Worm (Caenorhabditis elegans) whole organism, L3 larva: ENCODE data around the gene coq-2.
"Not testable (repeated sequence)": the region's sequence is repeated elsewhere in the genome, so short reads cannot be mapped to it uniquely, and the experiment has no call there.

Experiments
- R02D3.7 ChIP-seq: fragments of 150-350 bp; optimal IDR thresholded peaks from 2 replicates; lab custom pipeline; 2014; ENCODE audit warnings: missing biosample characterization, missing genetic modification characterization
- ZK546.5 ChIP-seq: sonication (generic microtip); optimal IDR thresholded peaks from 2 replicates; lab custom pipeline; 2017; ENCODE audit warnings: missing biosample characterization, missing genetic modification characterization
- aly-2 ChIP-seq: fragments of 150-350 bp; optimal IDR thresholded peaks from 2 replicates; lab custom pipeline; 2014; ENCODE audit warnings: missing biosample characterization, missing genetic modification characterization
- ceh-28 ChIP-seq: fragments of 150-350 bp; optimal IDR thresholded peaks from 2 replicates; lab custom pipeline; 2014; ENCODE audit warnings: missing biosample characterization, missing genetic modification reagents, missing genetic modification characterization
- daf-12 ChIP-seq: fragments of 150-350 bp; optimal IDR thresholded peaks from 2 replicates; lab custom pipeline; 2014; ENCODE audit warnings: missing biosample characterization, missing genetic modification reagents, missing genetic modification characterization
- egl-5 ChIP-seq: fragments of 150-350 bp; optimal IDR thresholded peaks from 2 replicates; lab custom pipeline; 2017; ENCODE audit warnings: missing biosample characterization, missing genetic modification reagents, missing genetic modification characterization, inconsistent platforms
- elt-2 ChIP-seq: sonication (generic microtip); optimal IDR thresholded peaks from 2 replicates; lab custom pipeline; 2016; ENCODE audit warnings: missing genetic modification reagents, mild to moderate bottlenecking, missing genetic modification characterization, missing compliant biosample characterization
- eor-1 ChIP-seq, 2 experiments: fragments of 150-350 bp; optimal IDR thresholded peaks; 2 replicates each; lab custom pipeline; 2014 to 2018; ENCODE audit warnings: missing biosample characterization in 2 of 2, missing genetic modification characterization in 2 of 2
- fkh-10 ChIP-seq: sonication (generic microtip); optimal IDR thresholded peaks from 2 replicates; lab custom pipeline; 2017; ENCODE audit warnings: missing biosample characterization, missing genetic modification reagents, missing genetic modification characterization
- hmg-11 ChIP-seq: sonication (generic microtip); optimal IDR thresholded peaks from 2 replicates; lab custom pipeline; 2016; ENCODE audit warnings: missing genetic modification characterization, missing compliant biosample characterization
- jun-1 ChIP-seq: fragments of 150-350 bp; optimal IDR thresholded peaks from 2 replicates; lab custom pipeline; 2014; ENCODE audit warnings: missing biosample characterization, missing genetic modification reagents, missing genetic modification characterization
- lin-39 ChIP-seq: fragments of 150-350 bp; optimal IDR thresholded peaks from 2 replicates; lab custom pipeline; 2018; ENCODE audit warnings: missing biosample characterization, missing genetic modification reagents, missing genetic modification characterization
- lsy-12 ChIP-seq: sonication (generic microtip); optimal IDR thresholded peaks from 2 replicates; lab custom pipeline; 2016; ENCODE audit warnings: mild to moderate bottlenecking, missing genetic modification characterization, missing compliant biosample characterization
- nfya-1 ChIP-seq: sonication (generic microtip); optimal IDR thresholded peaks from 2 replicates; lab custom pipeline; 2017; ENCODE audit warnings: missing genetic modification characterization, mild to moderate bottlenecking, missing compliant biosample characterization, antibody characterized with exemption, moderate library complexity; ENCODE audit not compliant: insufficient read depth
- nhr-11 ChIP-seq: fragments of 150-350 bp; optimal IDR thresholded peaks from 2 replicates; lab custom pipeline; 2014; ENCODE audit warnings: missing biosample characterization, missing genetic modification characterization
- nhr-28 ChIP-seq: fragments of 150-350 bp; optimal IDR thresholded peaks from 2 replicates; lab custom pipeline; 2014; ENCODE audit warnings: missing biosample characterization, missing genetic modification characterization
- nhr-43 ChIP-seq: sonication (generic microtip); optimal IDR thresholded peaks from 2 replicates; lab custom pipeline; 2016; ENCODE audit warnings: mild to moderate bottlenecking, missing genetic modification characterization, missing compliant biosample characterization; ENCODE audit not compliant: poor library complexity, severe bottlenecking
- nhr-76 ChIP-seq: fragments of 150-350 bp; sonication (generic microtip); optimal IDR thresholded peaks from 5 replicates; lab custom pipeline; 2014; ENCODE audit warnings: missing biosample characterization, missing genetic modification characterization
- pqm-1 ChIP-seq: fragments of 150-350 bp; optimal IDR thresholded peaks from 2 replicates; lab custom pipeline; 2017; ENCODE audit warnings: missing biosample characterization, missing genetic modification characterization, inconsistent platforms
- tbx-2 ChIP-seq: sonication (generic microtip); optimal IDR thresholded peaks from 2 replicates; lab custom pipeline; 2016; ENCODE audit warnings: mild to moderate bottlenecking, missing genetic modification characterization, missing compliant biosample characterization
- unc-62 ChIP-seq: fragments of 150-350 bp; sonication (generic microtip); optimal IDR thresholded peaks from 4 replicates; lab custom pipeline; 2014; ENCODE audit warnings: missing biosample characterization, missing genetic modification reagents, missing genetic modification characterization

coq-2 gene

DNA sequence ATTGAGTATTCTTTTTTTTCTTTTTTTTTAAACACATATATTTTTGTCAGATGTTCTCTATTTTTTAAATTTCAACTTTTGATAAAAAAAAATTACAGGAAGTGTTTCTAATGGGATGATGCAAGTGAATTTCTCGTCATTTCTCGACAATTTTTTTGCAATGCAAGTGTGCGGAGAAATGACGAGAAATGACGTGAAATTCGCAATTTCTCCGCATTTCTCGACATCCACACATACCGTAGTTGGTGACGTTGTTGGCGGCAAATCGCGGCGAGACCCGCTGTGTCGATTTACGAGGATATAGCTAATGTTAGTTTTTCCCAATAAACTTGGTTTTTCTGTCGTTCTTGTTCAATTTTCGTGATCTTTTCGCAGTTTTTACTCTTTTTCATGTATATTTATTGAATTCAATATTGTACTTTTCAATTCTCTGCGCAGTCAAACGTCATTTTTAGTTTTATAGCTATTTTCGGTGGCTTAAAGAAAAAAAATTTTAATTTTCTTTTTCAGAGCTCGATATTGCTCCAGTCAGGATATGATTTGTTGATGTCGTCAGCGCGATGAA, 46.3 kb downstream of the coq-2 start, which contains the start of gene F31E3.6:
TSS of gene F31E3.6 (plus strand) at position 93 of the 565 bp plus-strand sequence.
- TF ChIP-seq egl-5, nhr-28, jun-1 (tag; lab: Kevin White, UChicago): not testable (repeated sequence)

DNA sequence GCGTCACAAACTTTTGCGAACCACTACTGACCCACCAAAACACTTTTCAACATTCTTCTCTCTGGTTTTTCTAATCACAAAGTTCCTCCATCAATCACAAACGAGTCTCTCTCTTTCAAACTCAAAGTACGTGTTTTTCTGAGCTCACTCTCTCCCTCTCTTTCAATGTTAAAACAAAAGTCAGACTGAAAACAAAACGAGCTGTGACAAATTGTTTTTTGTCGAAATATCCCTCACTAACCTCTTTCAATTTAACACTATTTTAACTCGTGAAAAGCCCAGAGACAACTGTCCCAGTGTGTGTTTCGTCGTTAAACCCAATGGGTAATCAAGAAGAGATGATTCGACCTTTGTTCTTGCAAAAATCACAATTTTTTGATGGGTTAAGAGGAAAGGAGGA, 52.3 kb downstream of the coq-2 start:
- TF ChIP-seq egl-5 (tag; lab: Kevin White, UChicago) (peak; percentile 76), elt-2 (tag; lab: Kevin White, UChicago) (no peak), ZK546.5 (no peak), jun-1 (tag; lab: Kevin White, UChicago) (no peak), nfya-1 (tag; lab: Kevin White, UChicago) (peak; percentile 43), fkh-10 (GFP tag; lab: Kevin White, UChicago) (no peak), eor-1 (tag; optimal IDR thresholded peaks at IDR 0.05; lab: Kevin White, UChicago) (no peak), ceh-28 (tag; lab: Kevin White, UChicago) (no peak), tbx-2 (tag; lab: Kevin White, UChicago) (no peak), nhr-11 (tag; lab: Kevin White, UChicago) (peak; percentile 74), lin-39 (tag; lab: Kevin White, UChicago) (peak; percentile 92), hmg-11 (tag; lab: Kevin White, UChicago) (no peak), aly-2 (tag; lab: Kevin White, UChicago) (no peak), lsy-12 (no peak), unc-62 (GFP tag; lab: Kevin White, UChicago) (peak; percentile 44), nhr-43 (no peak), R02D3.7 (tag; lab: Kevin White, UChicago) (no peak), nhr-76 (tag; lab: Kevin White, UChicago) (no peak), pqm-1 (tag; lab: Kevin White, UChicago) (peak; percentile 2), daf-12 (tag; lab: Kevin White, UChicago) (no peak)
